Worm (Caenorhabditis elegans): ENCODE data around the gene M02B7.7.

DNA sequence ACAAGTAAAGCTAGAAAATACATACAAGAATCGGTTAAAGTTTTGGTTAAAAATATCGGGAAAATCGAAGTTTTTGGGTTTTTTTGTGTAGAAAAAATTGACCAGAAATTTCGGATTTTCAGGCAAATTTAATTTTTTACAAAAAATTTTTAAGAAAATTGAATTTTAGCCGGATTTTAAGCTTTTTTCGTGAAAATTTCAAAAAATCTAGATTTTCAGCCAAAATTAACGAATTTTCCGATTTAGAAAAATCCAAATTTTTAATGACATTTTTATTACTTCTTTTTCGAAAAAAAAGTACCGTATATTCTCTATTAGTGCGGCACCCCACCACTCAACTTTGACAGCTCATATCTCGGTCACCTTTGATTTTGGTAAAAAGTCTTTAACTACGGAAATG, 6.0 kb downstream of the M02B7.7 start, which contains the start of gene osm-3:
- TF ChIP-seq dpl-1 (GFP tag; optimal IDR thresholded peaks at IDR 0.05) (no peak), alr-1 (tag; optimal IDR thresholded peaks at IDR 0.05; ENCODE audit: borderline replicate concordance) (no peak)

Data from whole organism, L1 larva.